Worm (Caenorhabditis elegans): ENCODE measurements around the gene K08A2.2.
A peak's percentile ranks its signal among the peaks of the same experiment; 100 is the strongest.

The K08A2.2 gene

DNA sequence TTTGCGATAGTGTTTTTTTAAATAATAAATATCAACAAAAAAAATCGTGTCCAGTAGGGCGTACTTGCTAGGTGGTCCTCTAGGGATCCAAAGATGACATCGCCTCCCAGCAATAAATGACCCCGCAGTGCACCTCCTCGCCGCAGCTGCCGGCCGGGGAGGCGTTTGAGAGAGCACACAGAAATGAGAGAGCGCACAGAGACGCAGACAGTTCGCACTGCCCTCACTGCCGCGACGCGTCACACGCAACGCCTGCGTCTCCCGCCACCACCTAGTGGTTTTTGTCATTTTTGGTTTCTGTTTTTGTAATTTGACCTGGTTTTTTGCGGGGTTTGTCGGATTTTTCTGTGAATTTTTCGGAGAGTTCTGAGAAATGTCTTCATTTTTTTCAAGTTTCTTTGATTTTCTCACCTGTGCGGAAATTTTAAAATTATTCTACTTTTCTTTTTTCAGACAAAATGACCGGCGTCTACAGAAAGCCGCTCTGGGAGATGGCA, 3.5 kb upstream of the K08A2.2 start, which contains the start of gene lido-7:
lido-7 (plus strand) TSS at position 447 of the 497 bp plus-strand sequence.
- TF ChIP-seq sptf-1 (tag; optimal IDR thresholded peaks at IDR 0.05), result peak; percentile 40
- TF ChIP-seq snpc-4 (tag; optimal IDR thresholded peaks at IDR 0.05), result no peak
- TF ChIP-seq nhr-12 (tag; optimal IDR thresholded peaks at IDR 0.05), result no peak
- TF ChIP-seq M03D4.4 (tag; optimal IDR thresholded peaks at IDR 0.05), result peak; percentile 3
- TF ChIP-seq unc-120 (tag; optimal IDR thresholded peaks at IDR 0.05; ENCODE audit: poor library complexity, severe bottlenecking), result peak; percentile 37
- TF ChIP-seq pha-4 (tag; optimal IDR thresholded peaks at IDR 0.05), result peak; percentile 12
- TF ChIP-seq lin-13 (tag; optimal IDR thresholded peaks at IDR 0.05), result peak; percentile 5
- peak; percentile 21 for TF ChIP-seq lin-32 (GFP tag; optimal IDR thresholded peaks at IDR 0.05)
- TF ChIP-seq unc-62 (GFP tag; optimal IDR thresholded peaks at IDR 0.05), result no peak
- TF ChIP-seq unc-39 (tag; optimal IDR thresholded peaks at IDR 0.05), result no peak
- no peak for TF ChIP-seq zip-8 (tag; optimal IDR thresholded peaks at IDR 0.05)
- peak; percentile 8 for TF ChIP-seq hlh-1 (tag; optimal IDR thresholded peaks at IDR 0.05)
- TF ChIP-seq bed-3 (GFP tag; optimal IDR thresholded peaks at IDR 0.05), result no peak
- no peak for TF ChIP-seq tbx-8 (GFP tag; optimal IDR thresholded peaks at IDR 0.05)
- TF ChIP-seq ham-2 (GFP tag; optimal IDR thresholded peaks at IDR 0.05), result no peak
- peak; percentile 25 for TF ChIP-seq lsy-2 (tag; optimal IDR thresholded peaks at IDR 0.05)
- peak; percentile 30 for TF ChIP-seq nhr-2 (tag; optimal IDR thresholded peaks at IDR 0.05)

DNA sequence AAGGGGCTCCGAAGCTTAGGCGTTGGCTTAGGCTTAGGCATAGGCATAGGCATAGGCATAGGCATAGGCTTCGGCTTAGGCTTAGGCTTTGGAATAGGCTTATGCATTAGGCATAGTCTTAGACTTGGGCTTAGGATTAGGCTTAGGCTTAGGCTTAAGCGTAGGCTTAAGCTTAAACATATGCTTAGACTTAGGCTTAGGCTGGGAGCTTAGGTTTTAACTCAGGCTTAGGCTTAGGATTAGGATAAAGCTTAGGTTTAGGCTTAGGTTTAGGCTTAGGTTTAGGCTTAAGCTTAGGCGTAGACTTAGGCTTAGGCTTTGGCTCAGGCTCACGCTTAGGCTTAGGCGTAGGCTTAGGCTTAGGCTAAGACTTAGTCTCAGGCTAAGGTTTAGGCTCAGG, 1.3 kb upstream of the K08A2.2 start:
- TF ChIP-seq ces-1 (GFP tag; optimal IDR thresholded peaks at IDR 0.05), result no peak
- peak; percentile 52 for TF ChIP-seq ham-2 (GFP tag; optimal IDR thresholded peaks at IDR 0.05)

DNA sequence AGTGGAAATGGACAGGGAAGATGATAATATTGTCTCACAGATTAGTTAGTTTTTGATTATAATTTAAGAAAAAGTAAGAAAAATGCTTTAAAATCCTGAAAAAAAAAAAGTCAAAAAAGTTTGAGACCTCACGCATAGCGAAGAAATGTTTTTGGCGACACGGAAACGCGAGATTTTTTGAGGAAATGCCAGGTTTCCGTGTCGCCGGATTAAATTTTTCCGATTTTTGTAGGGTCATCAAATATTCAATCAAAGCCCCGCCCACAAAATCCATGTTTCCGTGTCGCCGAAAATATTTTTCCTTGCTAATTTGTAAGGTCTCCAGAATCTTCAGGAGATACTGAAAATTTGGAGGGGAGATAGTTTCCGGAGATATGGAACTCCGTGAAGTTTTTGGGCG, 895 bp downstream of the K08A2.2 start:
- TF ChIP-seq flh-1 (GFP tag; optimal IDR thresholded peaks at IDR 0.05) (no peak), sem-2 (GFP tag; optimal IDR thresholded peaks at IDR 0.05) (no peak), ces-1 (GFP tag; optimal IDR thresholded peaks at IDR 0.05) (no peak), lsy-2 (tag; optimal IDR thresholded peaks at IDR 0.05) (no peak), M03D4.4 (tag; optimal IDR thresholded peaks at IDR 0.05) (no peak), pha-4 (tag; optimal IDR thresholded peaks at IDR 0.05) (no peak), blmp-1 (tag; optimal IDR thresholded peaks at IDR 0.05) (no peak), ham-2 (GFP tag; optimal IDR thresholded peaks at IDR 0.05) (no peak), zip-8 (tag; optimal IDR thresholded peaks at IDR 0.05) (no peak), tbx-8 (GFP tag; optimal IDR thresholded peaks at IDR 0.05) (no peak), nhr-12 (tag; optimal IDR thresholded peaks at IDR 0.05) (no peak), ceh-43 (GFP tag; optimal IDR thresholded peaks at IDR 0.05) (no peak), elt-1 (tag; optimal IDR thresholded peaks at IDR 0.05; ENCODE audit: borderline replicate concordance, insufficient read depth) (no peak), hlh-1 (tag; optimal IDR thresholded peaks at IDR 0.05) (no peak), mab-5 (tag; optimal IDR thresholded peaks at IDR 0.05) (no peak), ceh-39 (tag; optimal IDR thresholded peaks at IDR 0.05) (no peak), nhr-2 (tag; optimal IDR thresholded peaks at IDR 0.05) (no peak), unc-120 (tag; optimal IDR thresholded peaks at IDR 0.05; ENCODE audit: poor library complexity, severe bottlenecking) (no peak), bed-3 (GFP tag; optimal IDR thresholded peaks at IDR 0.05) (no peak)

DNA sequence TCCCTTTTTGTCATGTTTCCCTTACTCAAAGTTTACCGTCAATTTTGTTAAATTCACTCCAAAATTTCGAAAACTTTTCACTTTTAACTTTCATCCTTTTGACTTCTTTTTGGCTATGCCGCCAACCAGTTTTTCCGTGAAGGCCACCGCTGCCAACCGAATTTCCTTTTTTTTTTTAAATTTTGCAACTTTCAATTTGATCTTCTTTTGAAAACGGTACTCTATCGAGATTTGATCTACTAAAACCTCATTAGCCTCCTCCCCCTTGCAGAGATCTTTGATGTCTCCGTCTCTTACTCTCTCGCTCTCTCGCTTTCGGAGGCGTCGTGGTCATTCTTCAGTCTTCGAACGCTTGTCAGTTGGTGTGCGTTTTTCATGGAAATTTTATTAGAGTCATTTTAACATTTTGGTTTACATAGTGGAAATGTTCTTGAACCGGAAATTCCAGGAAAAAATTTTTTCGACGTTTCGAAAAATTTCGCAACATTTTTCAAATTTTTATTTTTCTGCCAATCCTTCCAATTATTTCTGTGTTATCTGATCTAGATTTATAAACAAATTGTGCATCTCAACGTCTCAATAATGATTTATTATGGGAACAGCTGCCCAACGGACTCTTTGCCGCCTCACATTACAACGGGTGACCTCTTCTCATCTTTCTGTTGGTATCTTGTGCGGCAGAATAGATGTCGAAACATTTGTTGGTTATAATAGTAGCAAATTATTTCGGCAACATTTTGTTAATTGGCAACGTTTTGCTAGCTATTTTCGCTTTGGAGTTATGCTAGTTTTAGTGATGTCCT, 3.4 kb downstream of the K08A2.2 start:
- TF ChIP-seq sem-2 (GFP tag; optimal IDR thresholded peaks at IDR 0.05) (no peak), bed-3 (GFP tag; optimal IDR thresholded peaks at IDR 0.05) (no peak), unc-62 (GFP tag; optimal IDR thresholded peaks at IDR 0.05) (peak; percentile 94), nhr-76 (tag; optimal IDR thresholded peaks at IDR 0.05) (no peak), lin-32 (GFP tag; optimal IDR thresholded peaks at IDR 0.05) (peak; percentile 23), nhr-12 (tag; optimal IDR thresholded peaks at IDR 0.05) (no peak), nhr-28 (tag; optimal IDR thresholded peaks at IDR 0.05) (no peak), ces-1 (GFP tag; optimal IDR thresholded peaks at IDR 0.05) (peak; percentile 23), elt-1 (tag; optimal IDR thresholded peaks at IDR 0.05; ENCODE audit: borderline replicate concordance, insufficient read depth) (no peak), elt-3 (tag; optimal IDR thresholded peaks at IDR 0.05) (no peak), hlh-1 (tag; optimal IDR thresholded peaks at IDR 0.05) (peak; percentile 99), unc-120 (tag; optimal IDR thresholded peaks at IDR 0.05; ENCODE audit: poor library complexity, severe bottlenecking) (peak; percentile 19), pha-4 (tag; optimal IDR thresholded peaks at IDR 0.05) (no peak), snpc-4 (tag; optimal IDR thresholded peaks at IDR 0.05) (no peak), ham-2 (GFP tag; optimal IDR thresholded peaks at IDR 0.05) (no peak), ceh-39 (tag; optimal IDR thresholded peaks at IDR 0.05) (peak; percentile 2), ztf-11 (tag; optimal IDR thresholded peaks at IDR 0.05) (no peak), mep-1 (tag; optimal IDR thresholded peaks at IDR 0.05) (no peak), mab-5 (tag; optimal IDR thresholded peaks at IDR 0.05) (peak; percentile 98), ceh-83 (GFP tag; optimal IDR thresholded peaks at IDR 0.05) (no peak), unc-39 (tag; optimal IDR thresholded peaks at IDR 0.05) (peak; percentile 42), flh-1 (GFP tag; optimal IDR thresholded peaks at IDR 0.05) (no peak), mls-2 (tag; optimal IDR thresholded peaks at IDR 0.05) (no peak), sptf-1 (tag; optimal IDR thresholded peaks at IDR 0.05) (no peak), M03D4.4 (tag; optimal IDR thresholded peaks at IDR 0.05) (no peak), blmp-1 (tag; optimal IDR thresholded peaks at IDR 0.05) (no peak), tbx-8 (GFP tag; optimal IDR thresholded peaks at IDR 0.05) (no peak), zip-8 (tag; optimal IDR thresholded peaks at IDR 0.05) (no peak), ceh-43 (GFP tag; optimal IDR thresholded peaks at IDR 0.05) (no peak), nhr-2 (tag; optimal IDR thresholded peaks at IDR 0.05) (peak; percentile 62), lin-13 (tag; optimal IDR thresholded peaks at IDR 0.05) (no peak), nhr-237 (tag; optimal IDR thresholded peaks at IDR 0.05) (no peak), drap-1 (GFP tag; optimal IDR thresholded peaks at IDR 0.05) (no peak), lsy-2 (tag; optimal IDR thresholded peaks at IDR 0.05) (no peak), cnd-1 (tag; optimal IDR thresholded peaks at IDR 0.05) (peak; percentile 68)

Measured in whole organism, mixed stage, embryonic.